Fruit fly (Drosophila melanogaster): ENCODE measurements around the gene CG14537.

- TF ChIP-seq cnc (optimal IDR thresholded peaks at IDR 0.05) (no peak), Mnt (GFP tag; optimal IDR thresholded peaks at IDR 0.05) (no peak), kay (GFP tag; ENCODE audit: borderline replicate concordance) (no peak), CG33017 (tag; optimal IDR thresholded peaks at IDR 0.05) (no peak)
Observed at dm6 chr2L:7807563-7807962, 32.7 kb upstream of the CG14537 start.

All from whole organism, adult.